Worm (Caenorhabditis elegans) whole organism, mixed stage, embryonic: ENCODE measurements around the gene gcy-8.

ENCODE experiments used
- M03D4.4 ChIP-seq: sonication (generic microtip); optimal IDR thresholded peaks from 2 replicates; lab custom pipeline; 2017; ENCODE audit warnings: mild to moderate bottlenecking, missing genetic modification characterization, missing compliant biosample characterization
- ceh-43 ChIP-seq: fragments of 200-800 bp; sonication (Bioruptor generic); optimal IDR thresholded peaks from 2 replicates; lab custom pipeline; 2018; ENCODE audit warnings: mild to moderate bottlenecking, missing genetic modification characterization, moderate library complexity, missing compliant biosample characterization
- drap-1 ChIP-seq: fragments of 200-800 bp; sonication (Bioruptor generic); optimal IDR thresholded peaks from 3 replicates; lab custom pipeline; 2018; ENCODE audit warnings: mild to moderate bottlenecking, missing genetic modification characterization, missing compliant biosample characterization
- elt-3 ChIP-seq: fragments of 150-350 bp; optimal IDR thresholded peaks from 2 replicates; lab custom pipeline; 2014; ENCODE audit warnings: missing biosample characterization, missing genetic modification characterization
- mab-5 ChIP-seq: fragments of 150-350 bp; optimal IDR thresholded peaks from 2 replicates; lab custom pipeline; 2014; ENCODE audit warnings: missing biosample characterization, missing genetic modification characterization
- nhr-237 ChIP-seq: fragments of 150-350 bp; optimal IDR thresholded peaks from 2 replicates; lab custom pipeline; 2014; ENCODE audit warnings: missing biosample characterization, missing genetic modification characterization
- nhr-28 ChIP-seq: fragments of 150-350 bp; optimal IDR thresholded peaks from 2 replicates; lab custom pipeline; 2014; ENCODE audit warnings: missing biosample characterization, missing genetic modification characterization
- nhr-76 ChIP-seq: sonication (generic microtip); optimal IDR thresholded peaks from 2 replicates; lab custom pipeline; 2017; ENCODE audit warnings: missing biosample characterization, missing genetic modification characterization
- pha-4 ChIP-seq: fragments of 150-350 bp; optimal IDR thresholded peaks from 2 replicates; lab custom pipeline; 2018; ENCODE audit warnings: missing biosample characterization, missing genetic modification reagents, missing genetic modification characterization
- zip-8 ChIP-seq: fragments of 150-350 bp; optimal IDR thresholded peaks from 2 replicates; lab custom pipeline; 2014; ENCODE audit warnings: missing biosample characterization, missing genetic modification characterization

DNA sequence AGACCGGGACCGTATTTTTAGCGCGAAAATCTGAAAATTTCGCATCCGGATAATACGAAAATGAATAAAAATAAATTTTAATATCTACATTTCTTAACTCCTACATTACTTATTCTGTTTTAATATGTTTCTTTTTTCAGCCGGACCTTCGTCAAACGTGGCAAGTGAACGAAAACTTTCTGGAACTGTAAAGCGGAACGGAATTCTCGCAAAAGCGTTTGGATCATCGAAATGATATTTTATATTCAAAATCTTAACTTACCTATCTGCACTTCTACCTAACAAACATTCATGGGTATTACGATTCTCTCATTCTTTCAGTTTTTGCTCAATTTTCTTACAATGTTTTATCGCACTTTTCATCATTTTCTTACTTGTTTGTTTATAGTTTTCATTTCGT lies 21.3 kb upstream of the gcy-8 start:
- TF ChIP-seq nhr-237 (tag; lab: Kevin White, UChicago) (no peak), M03D4.4 (no peak), nhr-76 (no peak), elt-3 (tag; lab: Kevin White, UChicago) (no peak), nhr-28 (tag; lab: Kevin White, UChicago) (no peak), mab-5 (tag; lab: Kevin White, UChicago) (no peak), zip-8 (tag; lab: Kevin White, UChicago) (no peak), drap-1 (GFP tag; lab: Kevin White, UChicago) (no peak), ceh-43 (GFP tag; lab: Kevin White, UChicago) (no peak), pha-4 (tag; lab: Kevin White, UChicago) (no peak)
